Fruit fly (Drosophila melanogaster): ENCODE data around the gene CG14391.

The CG14391 gene

DNA sequence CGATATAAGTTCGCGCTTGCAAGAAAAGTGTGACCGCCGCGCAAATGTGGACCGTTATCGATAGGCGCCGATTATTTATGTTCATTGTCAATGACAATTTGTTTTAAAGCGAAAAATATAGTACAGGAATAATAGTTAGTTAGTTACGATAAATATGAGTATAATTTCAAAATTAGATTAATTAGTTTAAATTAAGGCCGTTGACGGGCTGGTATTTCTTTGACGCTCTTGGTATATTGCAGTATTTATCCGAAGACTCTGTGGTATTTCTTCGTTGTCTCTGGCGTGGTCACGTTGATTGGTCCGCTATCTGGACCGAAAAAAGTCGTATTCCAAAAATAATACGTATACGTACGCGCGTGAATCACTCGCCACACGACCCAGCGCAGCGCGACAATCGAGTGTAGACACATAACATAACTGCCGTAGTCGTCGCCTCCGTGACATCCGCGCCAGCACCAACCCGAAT is 3.0 kb upstream of the CG14391 start (continued):
- TF ChIP-seq CG12219 (GFP tag; optimal IDR thresholded peaks at IDR 0.05) (no peak), chm (GFP tag; IDR thresholded peaks at IDR 0.05) (peak; percentile 21; the same call in 1 of the 2 replicates), Dad (GFP tag; optimal IDR thresholded peaks at IDR 0.05) (no peak), pzg (GFP tag; optimal IDR thresholded peaks at IDR 0.05) (peak; percentile 87), Elba2 (GFP tag; optimal IDR thresholded peaks at IDR 0.05) (no peak), CG12659 (GFP tag; optimal IDR thresholded peaks at IDR 0.05) (peak; percentile 68), D19A (tag; optimal IDR thresholded peaks at IDR 0.05) (no peak), Optix (GFP tag; IDR thresholded peaks at IDR 0.05) (no peak), CG3847 (GFP tag; IDR thresholded peaks at IDR 0.05) (no peak; the same call in 1 of the 2 replicates), CG2678 (tag; optimal IDR thresholded peaks at IDR 0.05) (no peak), CG8281 (tag; optimal IDR thresholded peaks at IDR 0.05) (no peak), gfzf (GFP tag; optimal IDR thresholded peaks at IDR 0.05) (peak; percentile 86), hb (GFP tag; IDR thresholded peaks at IDR 0.05; ENCODE audit: partially characterized antibody) (no peak), pita (GFP tag; optimal IDR thresholded peaks at IDR 0.05) (no peak), CG17912 (GFP tag; optimal IDR thresholded peaks at IDR 0.05) (no peak), Bteb2 (GFP tag; optimal IDR thresholded peaks at IDR 0.05) (no peak), Dip3 (GFP tag; optimal IDR thresholded peaks at IDR 0.05) (no peak), Camta (GFP tag; optimal IDR thresholded peaks at IDR 0.05) (no peak), CG12299 (tag; optimal IDR thresholded peaks at IDR 0.05) (peak; percentile 12), sima (GFP tag; optimal IDR thresholded peaks at IDR 0.05) (no peak), grau (tag; optimal IDR thresholded peaks at IDR 0.05) (peak; percentile 21), Taf1 (GFP tag; IDR thresholded peaks at IDR 0.05) (no peak), D (optimal IDR thresholded peaks at IDR 0.05) (no peak), D (GFP tag; optimal IDR thresholded peaks at IDR 0.05) (no peak), btn (GFP tag; optimal IDR thresholded peaks at IDR 0.05) (no peak), kni (GFP tag; optimal IDR thresholded peaks at IDR 0.05) (no peak), zfh2 (GFP tag; optimal IDR thresholded peaks at IDR 0.05) (no peak), Dek (tag; optimal IDR thresholded peaks at IDR 0.05) (no peak), ewg (GFP tag; optimal IDR thresholded peaks at IDR 0.05) (no peak), Sox100B (GFP tag; optimal IDR thresholded peaks at IDR 0.05) (no peak), sens-2 (GFP tag; IDR thresholded peaks at IDR 0.05) (no peak), CG14014 (GFP tag; IDR thresholded peaks at IDR 0.05) (no peak), Pdp1 (GFP tag; optimal IDR thresholded peaks at IDR 0.05) (peak in 1 of 2 experiments; percentile 50), Nf-YB (GFP tag; optimal IDR thresholded peaks at IDR 0.05) (no peak), CG18619 (GFP tag; optimal IDR thresholded peaks at IDR 0.05) (no peak), Hand (GFP tag; optimal IDR thresholded peaks at IDR 0.05) (no peak), CG10543 (GFP tag; optimal IDR thresholded peaks at IDR 0.05) (peak; percentile 16), sob (GFP tag; IDR thresholded peaks at IDR 0.05) (0 out of 2 replicates have a peak, but pooled peaks have one; percentile 9), al (GFP tag; IDR thresholded peaks at IDR 0.05) (no peak), CG7357 (GFP tag; IDR thresholded peaks at IDR 0.05) (no peak), CG1832 (GFP tag; optimal IDR thresholded peaks at IDR 0.05) (no peak), zfh1 (GFP tag; IDR thresholded peaks at IDR 0.05) (no peak), Vsx1 (GFP tag; optimal IDR thresholded peaks at IDR 0.05) (no peak), Oaz (GFP tag; IDR thresholded peaks at IDR 0.05) (no peak), dysf (GFP tag; IDR thresholded peaks at IDR 0.05) (no peak), CrebB (tag; optimal IDR thresholded peaks at IDR 0.05) (peak; percentile 4), gce (GFP tag; IDR thresholded peaks at IDR 0.05) (no peak), Hr78 (GFP tag; optimal IDR thresholded peaks at IDR 0.05) (peak in 1 of 2 experiments; percentile 25), ro (GFP tag; IDR thresholded peaks at IDR 0.05) (no peak), Lim3 (GFP tag; IDR thresholded peaks at IDR 0.05) (no peak), Deaf1 (tag; optimal IDR thresholded peaks at IDR 0.05) (no peak)
